Fruit fly (Drosophila melanogaster) whole organism, wandering third instar larva: ENCODE results near the gene Had1.

Source experiments
- Abd-B ChIP-seq: fragments of >200 bp; optimal IDR thresholded peaks from 2 replicates; lab custom pipeline; 2017; ENCODE audit warnings: missing biosample characterization, missing genetic modification characterization
- CG32264 ChIP-seq: fragments of 200-800 bp; sonication (Bioruptor generic); optimal IDR thresholded peaks from 2 replicates; lab custom pipeline; 2016; ENCODE audit warnings: missing biosample characterization, missing genetic modification characterization
- Dfd ChIP-seq: fragments of >200 bp; optimal IDR thresholded peaks from 2 replicates; lab custom pipeline; 2017; ENCODE audit warnings: missing biosample characterization, missing genetic modification characterization
- Hr78 ChIP-seq: fragments of >200 bp; optimal IDR thresholded peaks from 2 replicates; lab custom pipeline; 2017; ENCODE audit warnings: missing biosample characterization, missing genetic modification characterization
- brk ChIP-seq: fragments of 200-800 bp; sonication (Bioruptor generic); optimal IDR thresholded peaks from 2 replicates; lab custom pipeline; 2016; ENCODE audit warnings: missing biosample characterization, mild to moderate bottlenecking, missing genetic modification characterization
- dl ChIP-seq, 2 experiments: fragments of 175-275, 200-275 bp in 1 of 2; fragments of 200-275 bp in 1 of 2; sonication (Bioruptor generic); optimal IDR thresholded peaks; lab custom pipeline; 2018; ENCODE audit warnings: mild to moderate bottlenecking in 2 of 2, missing biosample characterization in 2 of 2, missing genetic modification characterization in 2 of 2, moderate library complexity in 2 of 2; ENCODE audit not compliant: partially characterized antibody in 2 of 2, insufficient read depth in 1 of 2
- dsf ChIP-seq: sonication (Bioruptor generic); optimal IDR thresholded peaks from 2 replicates; lab custom pipeline; 2016; ENCODE audit warnings: missing biosample characterization, missing genetic modification characterization, borderline replicate concordance
- h ChIP-seq: fragments of 200-800 bp; sonication (Bioruptor generic); optimal IDR thresholded peaks from 3 replicates; lab custom pipeline; 2016; ENCODE audit warnings: missing biosample characterization, mild to moderate bottlenecking, missing genetic modification characterization
- jim ChIP-seq: fragments of 175-275, 200-325 bp; sonication (Bioruptor generic); optimal IDR thresholded peaks from 2 replicates; lab custom pipeline; 2016; ENCODE audit warnings: missing biosample characterization, mild to moderate bottlenecking, missing genetic modification characterization
- pan ChIP-seq: fragments of >200 bp; optimal IDR thresholded peaks from 2 replicates; lab custom pipeline; 2017
- psq ChIP-seq: fragments of 200-800 bp; sonication (Bioruptor generic); optimal IDR thresholded peaks from 3 replicates; lab custom pipeline; 2017; ENCODE audit warnings: missing biosample characterization, mild to moderate bottlenecking, missing genetic modification characterization, moderate library complexity
- usp ChIP-seq: fragments of >200 bp; optimal IDR thresholded peaks from 2 replicates; lab custom pipeline; 2017; ENCODE audit warnings: missing biosample characterization, missing genetic modification characterization
- woc ChIP-seq: sonication (Bioruptor generic); optimal IDR thresholded peaks from 2 replicates; lab custom pipeline; 2016; ENCODE audit warnings: missing biosample characterization, mild to moderate bottlenecking, missing genetic modification characterization

DNA sequence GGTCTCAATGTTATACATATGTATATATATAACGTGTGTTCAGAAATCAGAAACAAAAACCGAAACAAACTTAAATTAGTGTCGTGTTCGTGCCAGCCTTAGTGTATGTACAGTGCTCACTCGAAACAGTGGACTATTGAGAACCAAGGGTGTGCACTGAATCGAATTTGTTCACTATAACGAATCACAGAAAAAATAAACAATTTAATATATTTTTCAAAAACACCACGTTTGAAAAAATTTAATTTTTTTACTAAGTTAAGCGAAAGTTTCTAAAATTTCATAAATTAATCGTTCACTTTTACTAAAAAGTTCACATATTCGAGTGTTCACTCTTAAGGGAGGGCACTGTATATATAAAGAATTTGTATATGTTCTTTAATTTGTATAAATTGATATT lies 23.3 kb downstream of the Had1 start:
- TF ChIP-seq Hr78 (no peak), psq (no peak), h (GFP tag; lab: Kevin White, UChicago) (peak; percentile 25), dsf (GFP tag; lab: Kevin White, UChicago) (no peak), usp (GFP tag; lab: Kevin White, UChicago) (no peak), pan (lab: Kevin White, UChicago) (no peak), Abd-B (GFP tag; lab: Kevin White, UChicago) (no peak), dl (GFP tag; optimal IDR thresholded peaks at IDR 0.05; lab: Kevin White, UChicago; ENCODE audit: insufficient read depth in 1 of 2, partially characterized antibody in 2 of 2) (no peak), woc (GFP tag; lab: Kevin White, UChicago) (no peak), jim (GFP tag; lab: Kevin White, UChicago) (no peak), CG32264 (GFP tag; lab: Kevin White, UChicago) (no peak), brk (no peak), Dfd (GFP tag; lab: Kevin White, UChicago) (no peak)
